Worm (Caenorhabditis elegans) whole organism, L2 larva: Measurements from ENCODE around the gene F37C12.14.

Source experiments
- C34F6.9 ChIP-seq: fragments of 150-350 bp; optimal IDR thresholded peaks from 2 replicates; lab custom pipeline; 2014; ENCODE audit warnings: missing biosample characterization, missing genetic modification characterization
- F13H6.1 ChIP-seq: sonication (generic microtip); optimal IDR thresholded peaks from 2 replicates; lab custom pipeline; 2016; ENCODE audit warnings: missing genetic modification characterization, missing compliant biosample characterization
- R02D3.7 ChIP-seq: fragments of 150-350 bp; optimal IDR thresholded peaks from 2 replicates; lab custom pipeline; 2014; ENCODE audit warnings: missing biosample characterization, missing genetic modification characterization
- Y55F3AM.14 ChIP-seq: fragments of 200-800 bp; sonication (Bioruptor generic); optimal IDR thresholded peaks from 2 replicates; lab custom pipeline; 2018; ENCODE audit warnings: mild to moderate bottlenecking, missing genetic modification characterization, missing compliant biosample characterization
- alr-1 ChIP-seq: fragments of 150-350 bp; optimal IDR thresholded peaks from 2 replicates; lab custom pipeline; 2014; ENCODE audit warnings: missing biosample characterization, missing genetic modification characterization
- aly-2 ChIP-seq: fragments of 150-350 bp; optimal IDR thresholded peaks from 2 replicates; lab custom pipeline; 2014; ENCODE audit warnings: missing biosample characterization, missing genetic modification characterization
- ama-1 ChIP-seq: fragments of 150-350 bp; optimal IDR thresholded peaks from 2 replicates; lab custom pipeline; 2018; ENCODE audit warnings: inconsistent platforms
- blmp-1 ChIP-seq: sonication (generic microtip); optimal IDR thresholded peaks from 2 replicates; lab custom pipeline; 2017; ENCODE audit warnings: missing genetic modification characterization, mild to moderate bottlenecking, missing compliant biosample characterization, antibody characterized with exemption, moderate library complexity; ENCODE audit not compliant: insufficient read depth
- ceh-16 ChIP-seq: fragments of 150-350 bp; optimal IDR thresholded peaks from 2 replicates; lab custom pipeline; 2014; ENCODE audit warnings: missing biosample characterization, missing genetic modification characterization
- ceh-82 ChIP-seq: fragments of 150-350 bp; optimal IDR thresholded peaks from 2 replicates; lab custom pipeline; 2014; ENCODE audit warnings: missing biosample characterization, missing genetic modification characterization
- crh-2 ChIP-seq: sonication (generic microtip); optimal IDR thresholded peaks from 2 replicates; lab custom pipeline; 2017; ENCODE audit warnings: missing biosample characterization, missing genetic modification characterization
- dmd-4 ChIP-seq: sonication (generic microtip); optimal IDR thresholded peaks from 2 replicates; lab custom pipeline; 2017; ENCODE audit warnings: missing biosample characterization, missing genetic modification characterization
- egl-27 ChIP-seq: sonication (generic microtip); optimal IDR thresholded peaks from 3 replicates; lab custom pipeline; 2017; ENCODE audit warnings: missing biosample characterization, missing genetic modification reagents, missing genetic modification characterization
- elt-1 ChIP-seq: fragments of 150-350 bp; optimal IDR thresholded peaks from 2 replicates; lab custom pipeline; 2014; ENCODE audit warnings: missing biosample characterization, missing genetic modification characterization
- fos-1 ChIP-seq: fragments of 150-350 bp; optimal IDR thresholded peaks from 2 replicates; lab custom pipeline; 2014; ENCODE audit warnings: missing biosample characterization, missing genetic modification characterization
- gmeb-1 ChIP-seq: fragments of 150-350 bp; optimal IDR thresholded peaks from 2 replicates; lab custom pipeline; 2014; ENCODE audit warnings: missing biosample characterization, missing genetic modification characterization
- lin-11 ChIP-seq: fragments of 150-350 bp; sonication (generic microtip); optimal IDR thresholded peaks from 2 replicates; lab custom pipeline; 2014; ENCODE audit warnings: missing biosample characterization, missing genetic modification characterization, inconsistent platforms, mixed read lengths
- lin-13 ChIP-seq: fragments of 150-350 bp; optimal IDR thresholded peaks from 2 replicates; lab custom pipeline; 2014; ENCODE audit warnings: missing biosample characterization, missing genetic modification reagents, missing genetic modification characterization
- lin-39 ChIP-seq: fragments of 150-350 bp; optimal IDR thresholded peaks from 2 replicates; lab custom pipeline; 2014; ENCODE audit warnings: missing biosample characterization, missing genetic modification reagents, missing genetic modification characterization
- lsy-2 ChIP-seq, 2 experiments: fragments of 150-350 bp in 1 of 2; sonication (generic microtip) in 1 of 2; optimal IDR thresholded peaks; 2 replicates each; lab custom pipeline; 2014 to 2017; ENCODE audit warnings: missing biosample characterization in 2 of 2, missing genetic modification characterization in 2 of 2
- mab-5 ChIP-seq: fragments of 150-350 bp; optimal IDR thresholded peaks from 2 replicates; lab custom pipeline; 2014; ENCODE audit warnings: missing biosample characterization, missing genetic modification characterization
- mbf-1 ChIP-seq: sonication (generic microtip); optimal IDR thresholded peaks from 2 replicates; lab custom pipeline; 2017; ENCODE audit warnings: missing biosample characterization, missing genetic modification characterization
- mdl-1 ChIP-seq, 2 experiments: fragments of 150-350 bp in 1 of 2; sonication (generic microtip) in 1 of 2; optimal IDR thresholded peaks; 2 replicates each; lab custom pipeline; 2017; ENCODE audit warnings: missing biosample characterization in 2 of 2, missing genetic modification characterization in 2 of 2
- nhr-10 ChIP-seq: sonication (generic microtip); optimal IDR thresholded peaks from 2 replicates; lab custom pipeline; 2017; ENCODE audit warnings: missing biosample characterization, missing genetic modification characterization
- nhr-11 ChIP-seq: fragments of 150-350 bp; optimal IDR thresholded peaks from 2 replicates; lab custom pipeline; 2014; ENCODE audit warnings: missing biosample characterization, missing genetic modification characterization
- nhr-12 ChIP-seq: fragments of 150-350 bp; optimal IDR thresholded peaks from 2 replicates; lab custom pipeline; 2014; ENCODE audit warnings: missing biosample characterization, missing genetic modification characterization
- nhr-129 ChIP-seq: fragments of 150-350 bp; optimal IDR thresholded peaks from 2 replicates; lab custom pipeline; 2014; ENCODE audit warnings: missing biosample characterization, missing genetic modification characterization
- nhr-21 ChIP-seq: fragments of 150-350 bp; optimal IDR thresholded peaks from 2 replicates; lab custom pipeline; 2014; ENCODE audit warnings: missing biosample characterization, missing genetic modification characterization
- nhr-23 ChIP-seq: fragments of 150-350 bp; optimal IDR thresholded peaks from 2 replicates; lab custom pipeline; 2014; ENCODE audit warnings: missing biosample characterization, missing genetic modification reagents, missing genetic modification characterization
- nhr-237 ChIP-seq: fragments of 150-350 bp; optimal IDR thresholded peaks from 2 replicates; lab custom pipeline; 2014; ENCODE audit warnings: missing biosample characterization, missing genetic modification characterization
- nhr-25 ChIP-seq: fragments of 150-350 bp; sonication (generic microtip); optimal IDR thresholded peaks from 3 replicates; lab custom pipeline; 2014; ENCODE audit warnings: missing biosample characterization, missing genetic modification characterization
- nhr-6 ChIP-seq: fragments of 150-350 bp; optimal IDR thresholded peaks from 2 replicates; lab custom pipeline; 2014; ENCODE audit warnings: missing biosample characterization, missing genetic modification characterization
- nhr-77 ChIP-seq: fragments of 150-350 bp; optimal IDR thresholded peaks from 2 replicates; lab custom pipeline; 2014; ENCODE audit warnings: missing biosample characterization, missing genetic modification characterization
- peb-1 ChIP-seq: fragments of 150-350 bp; optimal IDR thresholded peaks from 2 replicates; lab custom pipeline; 2014; ENCODE audit warnings: missing biosample characterization, missing genetic modification characterization
- sem-4 ChIP-seq: fragments of 150-350 bp; optimal IDR thresholded peaks from 2 replicates; lab custom pipeline; 2014; ENCODE audit warnings: missing biosample characterization, missing genetic modification reagents, missing genetic modification characterization
- skn-1 ChIP-seq: sonication (generic microtip); optimal IDR thresholded peaks from 2 replicates; lab custom pipeline; 2017; ENCODE audit warnings: missing biosample characterization, missing genetic modification characterization
- sma-3 ChIP-seq: sonication (generic microtip); optimal IDR thresholded peaks from 2 replicates; lab custom pipeline; 2016; ENCODE audit warnings: missing genetic modification reagents, missing genetic modification characterization, missing compliant biosample characterization
- sma-9 ChIP-seq, 2 experiments: fragments of 150-350 bp in 1 of 2; sonication (generic microtip) in 1 of 2; optimal IDR thresholded peaks; 2 replicates each; lab custom pipeline; 2014 to 2016; ENCODE audit warnings: missing genetic modification characterization in 2 of 2, mild to moderate bottlenecking in 1 of 2, missing biosample characterization in 1 of 2, missing compliant biosample characterization in 1 of 2, missing genetic modification reagents in 1 of 2, moderate library complexity in 1 of 2
- snpc-4 ChIP-seq: fragments of 150-350 bp; optimal IDR thresholded peaks from 2 replicates; lab custom pipeline; 2014; ENCODE audit warnings: missing biosample characterization, missing genetic modification characterization
- unc-39 ChIP-seq: fragments of 150-350 bp; optimal IDR thresholded peaks from 2 replicates; lab custom pipeline; 2014; ENCODE audit warnings: missing biosample characterization, missing genetic modification characterization
- unc-55 ChIP-seq: fragments of 150-350 bp; sonication (generic microtip); optimal IDR thresholded peaks from 3 replicates; lab custom pipeline; 2014; ENCODE audit warnings: missing biosample characterization, missing genetic modification reagents, missing genetic modification characterization
- unc-62 ChIP-seq: fragments of 150-350 bp; optimal IDR thresholded peaks from 2 replicates; lab custom pipeline; 2014; ENCODE audit warnings: missing biosample characterization, missing genetic modification reagents, missing genetic modification characterization
- zag-1 ChIP-seq: fragments of 150-350 bp; optimal IDR thresholded peaks from 2 replicates; lab custom pipeline; 2014; ENCODE audit warnings: missing biosample characterization, missing genetic modification characterization
- ztf-1 ChIP-seq: fragments of 200-800 bp; sonication (Bioruptor generic); conservative IDR thresholded peaks from 2 replicates; pipeline ENCODE4 v1.3.6; 2022; ENCODE audit warnings: missing genetic modification characterization, missing compliant biosample characterization
- ztf-11 ChIP-seq: sonication (generic microtip); optimal IDR thresholded peaks from 2 replicates; lab custom pipeline; 2017; ENCODE audit warnings: missing biosample characterization, missing genetic modification characterization
- ztf-4 ChIP-seq: fragments of 150-350 bp; optimal IDR thresholded peaks from 2 replicates; lab custom pipeline; 2014; ENCODE audit warnings: missing biosample characterization, missing genetic modification characterization

F37C12.14 gene

DNA sequence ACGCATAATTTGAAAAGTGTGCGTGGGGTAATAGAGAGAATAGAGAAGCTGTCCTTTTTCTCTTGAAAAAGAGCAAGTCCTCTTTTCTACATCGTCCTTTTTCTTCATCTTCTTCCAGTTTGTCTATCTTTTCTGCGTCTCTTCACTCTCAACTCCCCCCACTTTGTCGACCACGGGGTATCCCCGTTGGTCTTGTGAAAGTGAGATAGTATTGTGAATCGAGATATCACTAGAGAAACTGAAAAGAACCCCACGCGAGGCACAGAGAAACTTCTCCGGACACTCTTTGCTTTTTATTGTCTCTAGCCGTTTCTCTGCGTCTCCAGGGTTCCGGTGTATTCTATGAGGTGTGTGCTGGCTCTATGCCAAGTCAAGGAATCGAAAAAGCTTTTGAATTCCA is 29.7 kb downstream of the F37C12.14 start (continued):
- no peak for TF ChIP-seq ztf-1 (GFP tag; lab: Robert Waterston, UW)
- peak; percentile 98 for TF ChIP-seq sma-9 (GFP tag; optimal IDR thresholded peaks at IDR 0.05; lab: Kevin White, UChicago)
- TF ChIP-seq sma-9 (tag; optimal IDR thresholded peaks at IDR 0.05; lab: Kevin White, UChicago), result peak; percentile 38
- TF ChIP-seq sma-3, result peak; percentile 88
- TF ChIP-seq lin-13 (GFP tag; lab: Kevin White, UChicago), result peak; percentile 90
- TF ChIP-seq fos-1 (tag; lab: Kevin White, UChicago), result peak; percentile 78
- TF ChIP-seq ama-1 (lab: Kevin White, UChicago), result peak; percentile 79
- peak; percentile 76 for TF ChIP-seq snpc-4
- TF ChIP-seq unc-55 (GFP tag; lab: Kevin White, UChicago), result peak; percentile 89
- no peak for TF ChIP-seq nhr-77 (tag; lab: Kevin White, UChicago)
- TF ChIP-seq dmd-4, result no peak
- TF ChIP-seq crh-2, result peak; percentile 95

DNA sequence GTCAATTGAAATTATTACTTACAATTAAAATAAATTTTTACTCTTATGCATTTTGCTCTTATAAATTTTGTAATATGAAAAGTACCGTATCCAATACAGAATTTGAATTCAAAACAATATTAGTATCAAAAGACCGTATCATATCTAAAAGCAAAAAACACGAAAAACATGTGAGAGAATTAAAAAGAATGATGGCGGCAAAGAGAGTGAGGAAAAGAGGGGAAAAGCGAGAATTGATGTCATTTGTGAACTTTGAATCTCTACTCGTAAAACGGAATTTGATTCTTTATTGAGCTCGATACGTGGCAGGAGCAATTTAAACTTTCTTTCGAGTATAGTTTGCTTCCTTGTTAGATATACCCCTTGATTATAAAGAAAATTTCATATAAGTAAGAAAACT is 30.8 kb downstream of the F37C12.14 start:
- TF ChIP-seq skn-1 (peak; percentile 13), nhr-77 (tag; lab: Kevin White, UChicago) (no peak), nhr-25 (no peak), unc-55 (GFP tag; lab: Kevin White, UChicago) (peak; percentile 28), ztf-4 (tag; lab: Kevin White, UChicago) (no peak), mbf-1 (tag; lab: Kevin White, UChicago) (no peak), sma-9 (GFP tag; optimal IDR thresholded peaks at IDR 0.05; lab: Kevin White, UChicago) (peak; percentile 40), sma-9 (tag; optimal IDR thresholded peaks at IDR 0.05; lab: Kevin White, UChicago) (no peak), gmeb-1 (tag; lab: Kevin White, UChicago) (no peak), unc-62 (GFP tag; lab: Kevin White, UChicago) (no peak), crh-2 (peak; percentile 50)

ce11 chrIII:7153747-7154238 is 31.6 kb downstream of the F37C12.14 start, which contains the start of gene ogt-1:
Gene ogt-1 (minus strand): TSS chrIII:7153797.
- TF ChIP-seq nhr-6 (tag; lab: Kevin White, UChicago), result peak; percentile 91
- peak; percentile 82 for TF ChIP-seq lin-13 (GFP tag; lab: Kevin White, UChicago)
- no peak for TF ChIP-seq aly-2 (tag; lab: Kevin White, UChicago)
- TF ChIP-seq fos-1 (tag; lab: Kevin White, UChicago), result peak; percentile 79
- TF ChIP-seq unc-39 (tag; lab: Kevin White, UChicago), result no peak
- TF ChIP-seq gmeb-1 (tag; lab: Kevin White, UChicago), result peak; percentile 81
- TF ChIP-seq skn-1, result no peak
- TF ChIP-seq peb-1, result no peak
- peak; percentile 98 for TF ChIP-seq sma-9 (GFP tag; optimal IDR thresholded peaks at IDR 0.05; lab: Kevin White, UChicago)
- no peak for TF ChIP-seq sma-9 (tag; optimal IDR thresholded peaks at IDR 0.05; lab: Kevin White, UChicago)
- no peak for TF ChIP-seq lin-39 (tag; lab: Kevin White, UChicago)
- peak; percentile 84 for TF ChIP-seq ama-1 (lab: Kevin White, UChicago)
- TF ChIP-seq nhr-25, result peak; percentile 94
- TF ChIP-seq mdl-1 (tag; optimal IDR thresholded peaks at IDR 0.05; lab: Kevin White, UChicago), result peak; percentile 71 to 85
- peak; percentile 98 for TF ChIP-seq egl-27
- TF ChIP-seq nhr-21 (tag; lab: Kevin White, UChicago), result peak; percentile 72
- TF ChIP-seq dmd-4, result no peak
- TF ChIP-seq F13H6.1 (tag; lab: Kevin White, UChicago), result peak; percentile 92
- TF ChIP-seq ceh-16 (tag; lab: Kevin White, UChicago), result peak; percentile 67
- TF ChIP-seq unc-62 (GFP tag; lab: Kevin White, UChicago), result no peak
- TF ChIP-seq nhr-10 (tag; lab: Kevin White, UChicago), result no peak
- TF ChIP-seq nhr-11 (tag; lab: Kevin White, UChicago), result no peak
- peak; percentile 88 for TF ChIP-seq sem-4 (tag; lab: Kevin White, UChicago)
- TF ChIP-seq elt-1 (tag; lab: Kevin White, UChicago), result no peak
- TF ChIP-seq nhr-237 (tag; lab: Kevin White, UChicago), result no peak
- peak; percentile 94 for TF ChIP-seq C34F6.9
- TF ChIP-seq snpc-4, result peak; percentile 80
- TF ChIP-seq zag-1 (tag; lab: Kevin White, UChicago), result peak; percentile 58
- no peak for TF ChIP-seq lin-11 (tag; lab: Kevin White, UChicago)
- TF ChIP-seq nhr-12 (tag; lab: Kevin White, UChicago), result no peak
- TF ChIP-seq ztf-1 (GFP tag; lab: Robert Waterston, UW), result no peak
- TF ChIP-seq crh-2, result peak; percentile 95
- TF ChIP-seq ztf-4 (tag; lab: Kevin White, UChicago), result peak; percentile 93
- TF ChIP-seq mab-5, result peak; percentile 64
- no peak for TF ChIP-seq nhr-23 (tag; lab: Kevin White, UChicago)
- no peak for TF ChIP-seq ztf-11 (tag; lab: Kevin White, UChicago)
- peak; percentile 39 for TF ChIP-seq Y55F3AM.14 (GFP tag; lab: Kevin White, UChicago)
- TF ChIP-seq nhr-77 (tag; lab: Kevin White, UChicago), result no peak
- peak; percentile 56 to 93 for TF ChIP-seq lsy-2 (tag; optimal IDR thresholded peaks at IDR 0.05; lab: Kevin White, UChicago)
- TF ChIP-seq mbf-1 (tag; lab: Kevin White, UChicago), result no peak
- peak; percentile 66 for TF ChIP-seq blmp-1 (tag; lab: Kevin White, UChicago)
- TF ChIP-seq alr-1 (tag; lab: Kevin White, UChicago), result no peak
- no peak for TF ChIP-seq R02D3.7 (tag; lab: Kevin White, UChicago)
- peak; percentile 96 for TF ChIP-seq unc-55 (GFP tag; lab: Kevin White, UChicago)
- TF ChIP-seq nhr-129 (tag; lab: Kevin White, UChicago), result peak; percentile 90
- TF ChIP-seq ceh-82, result no peak
